Worm (Caenorhabditis elegans) whole organism, early embryonic: Measurements from ENCODE around the gene nep-26.

Experiments
- B0310.2 ChIP-seq: sonication (generic microtip); optimal IDR thresholded peaks from 2 replicates; lab custom pipeline; 2016; ENCODE audit warnings: mild to moderate bottlenecking, missing genetic modification characterization, missing compliant biosample characterization
- ama-1 ChIP-seq: fragments of 150-350 bp; optimal IDR thresholded peaks from 2 replicates; lab custom pipeline; 2014
- flt-1 ChIP-seq: fragments of 200-800 bp; sonication (Bioruptor generic); IDR thresholded peaks from 2 replicates; pipeline ENCODE4 v1.3.6; 2022; ENCODE audit warnings: missing genetic modification characterization, missing compliant biosample characterization
- hmbx-1 ChIP-seq: sonication (generic microtip); optimal IDR thresholded peaks from 2 replicates; lab custom pipeline; 2016; ENCODE audit warnings: mild to moderate bottlenecking, missing genetic modification characterization, missing compliant biosample characterization
- pes-1 ChIP-seq: fragments of 200-800 bp; sonication (Bioruptor generic); IDR thresholded peaks from 2 replicates; pipeline ENCODE4 v1.3.6; 2022; ENCODE audit warnings: missing genetic modification reagents, missing genetic modification characterization, missing compliant biosample characterization
- sea-1 ChIP-seq: fragments of 200-800 bp; sonication (Bioruptor generic); conservative IDR thresholded peaks from 2 replicates; pipeline ENCODE4 v1.3.6; 2022; ENCODE audit warnings: missing genetic modification characterization, missing compliant biosample characterization

ce11 chrII:10317007-10317406 is 17.1 kb upstream of the nep-26 start, which contains the start of gene M02G9.4:
- TF ChIP-seq ama-1 (lab: Kevin White, UChicago) (no peak), hmbx-1 (tag; lab: Kevin White, UChicago) (no peak), B0310.2 (no peak), sea-1 (GFP tag; lab: Robert Waterston, UW) (no peak), pes-1 (GFP tag; lab: Robert Waterston, UW) (no peak), flt-1 (GFP tag; lab: Robert Waterston, UW) (no peak)
